Worm (Caenorhabditis elegans): ENCODE data around the gene T23F11.11.

Gene T23F11.11

ce11 chrIII:4671491-4671890 is at the start of gene T23F11.11:
Gene T23F11.11, minus strand, starts transcription at chrIII:4671591.
- TF ChIP-seq tbx-11 (GFP tag; IDR thresholded peaks at IDR 0.05) (no peak), flt-1 (GFP tag; IDR thresholded peaks at IDR 0.05) (no peak), aly-1 (tag; optimal IDR thresholded peaks at IDR 0.05) (no peak), ama-1 (optimal IDR thresholded peaks at IDR 0.05) (no peak), ceh-36 (tag; optimal IDR thresholded peaks at IDR 0.05) (no peak), hnd-1 (tag; optimal IDR thresholded peaks at IDR 0.05) (no peak), scrt-1 (GFP tag; IDR thresholded peaks at IDR 0.05) (no peak), pes-1 (GFP tag; IDR thresholded peaks at IDR 0.05) (no peak), F13C5.2 (tag; optimal IDR thresholded peaks at IDR 0.05) (no peak), tra-4 (tag; optimal IDR thresholded peaks at IDR 0.05) (no peak)

DNA sequence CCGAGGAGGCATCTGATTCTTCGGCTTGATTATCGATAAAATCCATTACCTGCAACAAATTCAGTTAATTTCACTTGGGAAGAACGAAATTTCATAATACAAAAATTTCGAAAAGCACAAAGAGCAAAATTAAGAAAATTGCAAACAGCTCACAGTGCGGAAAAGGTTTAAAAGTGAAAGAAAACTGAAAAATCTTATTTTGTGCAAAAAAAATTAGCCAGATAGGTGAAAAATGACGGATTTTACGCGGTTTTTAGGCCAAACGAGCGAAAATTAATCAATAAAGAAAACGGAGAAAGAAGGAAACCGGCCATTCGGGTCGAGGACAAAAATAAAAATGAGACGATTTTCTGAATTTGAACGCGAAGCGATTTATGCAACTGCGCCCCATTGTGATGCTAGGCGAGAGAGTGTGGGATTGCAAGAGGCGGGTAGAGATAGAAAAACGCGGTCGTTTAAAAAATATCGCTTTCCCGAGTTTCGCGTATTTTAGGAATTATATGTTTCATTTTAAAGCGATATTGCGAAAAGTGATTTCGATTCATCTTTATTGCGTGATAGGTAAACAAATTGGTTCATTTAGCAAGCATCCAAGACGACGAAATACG is 49.3 kb upstream of the T23F11.11 start, which contains the start of gene emb-5:
Gene emb-5 (minus strand): TSS at position 51 of the 608 bp plus-strand sequence.
- TF ChIP-seq B0310.2 (tag; optimal IDR thresholded peaks at IDR 0.05), result no peak
- no peak for TF ChIP-seq hmbx-1 (tag; optimal IDR thresholded peaks at IDR 0.05)
- no peak for TF ChIP-seq ceh-13 (GFP tag; optimal IDR thresholded peaks at IDR 0.05)
- TF ChIP-seq ets-7 (tag; optimal IDR thresholded peaks at IDR 0.05), result no peak
- no peak for TF ChIP-seq flt-1 (GFP tag; IDR thresholded peaks at IDR 0.05)
- TF ChIP-seq F13C5.2 (tag; optimal IDR thresholded peaks at IDR 0.05), result no peak
- no peak for TF ChIP-seq tbx-11 (GFP tag; IDR thresholded peaks at IDR 0.05)
- no peak for TF ChIP-seq tra-4 (tag; optimal IDR thresholded peaks at IDR 0.05)
- TF ChIP-seq hnd-1 (tag; optimal IDR thresholded peaks at IDR 0.05), result no peak
- no peak for TF ChIP-seq aly-1 (tag; optimal IDR thresholded peaks at IDR 0.05)
- TF ChIP-seq ama-1 (optimal IDR thresholded peaks at IDR 0.05), result no peak
- no peak for TF ChIP-seq ceh-36 (tag; optimal IDR thresholded peaks at IDR 0.05)

ce11 chrIII:4715088-4715487 is 43.7 kb upstream of the T23F11.11 start, which contains the start of gene him-18:
Gene him-18, minus strand, starts transcription at chrIII:4715188.
- TF ChIP-seq ama-1 (optimal IDR thresholded peaks at IDR 0.05) (no peak), flt-1 (GFP tag; IDR thresholded peaks at IDR 0.05) (no peak), aly-1 (tag; optimal IDR thresholded peaks at IDR 0.05) (no peak), hmbx-1 (tag; optimal IDR thresholded peaks at IDR 0.05) (no peak), B0310.2 (tag; optimal IDR thresholded peaks at IDR 0.05) (no peak), ets-7 (tag; optimal IDR thresholded peaks at IDR 0.05) (no peak)

DNA sequence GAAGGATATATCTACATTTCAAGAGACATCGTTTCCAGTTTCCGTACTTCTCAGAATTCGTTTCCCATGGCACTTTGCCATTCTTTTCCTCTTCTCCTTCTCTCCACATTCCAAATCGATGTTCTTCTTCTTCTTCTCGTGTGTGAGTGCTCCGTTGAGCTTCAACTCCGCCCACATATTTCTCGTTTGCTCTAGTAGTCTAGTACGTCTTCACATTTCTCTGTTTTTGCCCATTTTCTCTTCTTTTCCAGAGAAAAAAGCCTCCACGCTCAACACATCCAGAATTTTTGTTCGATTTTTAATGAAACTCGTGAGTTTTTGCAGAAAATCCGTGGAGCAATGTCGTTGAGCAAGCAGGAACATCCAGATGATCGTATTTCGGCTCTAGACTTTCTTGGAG is 37.5 kb upstream of the T23F11.11 start, which contains the start of gene T04A8.18:
Gene T04A8.18 (plus strand): TSS at position 301 of the 400 bp plus-strand sequence.
- no peak for TF ChIP-seq tra-4 (tag; optimal IDR thresholded peaks at IDR 0.05)
- TF ChIP-seq flt-1 (GFP tag; IDR thresholded peaks at IDR 0.05), result no peak
- TF ChIP-seq B0310.2 (tag; optimal IDR thresholded peaks at IDR 0.05), result no peak
- no peak for TF ChIP-seq hnd-1 (tag; optimal IDR thresholded peaks at IDR 0.05)
- TF ChIP-seq scrt-1 (GFP tag; IDR thresholded peaks at IDR 0.05), result no peak

DNA sequence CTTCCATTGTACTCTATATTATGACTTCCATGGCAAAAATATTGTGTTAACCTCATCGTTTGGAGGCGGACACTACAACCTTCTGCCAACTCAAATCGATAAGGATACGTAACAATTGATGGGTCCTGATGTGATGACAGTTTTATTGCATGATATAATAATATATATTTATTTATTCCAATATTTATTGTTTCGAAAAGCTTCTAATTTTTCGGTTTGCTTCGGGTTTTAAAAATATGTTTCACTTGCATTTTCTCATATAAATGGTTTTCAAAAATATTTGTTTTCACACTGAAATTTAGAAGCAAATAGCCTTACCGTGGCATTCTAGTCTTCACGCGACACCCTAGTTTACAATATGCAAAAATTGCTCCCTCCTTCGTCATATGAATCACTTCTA is 35.3 kb upstream of the T23F11.11 start, which contains the start of gene T04A8.13:
Gene T04A8.13 (plus strand): TSS at position 301 of the 400 bp plus-strand sequence.
- TF ChIP-seq B0310.2 (tag; optimal IDR thresholded peaks at IDR 0.05), result no peak
- no peak for TF ChIP-seq hmbx-1 (tag; optimal IDR thresholded peaks at IDR 0.05)
- no peak for TF ChIP-seq flt-1 (GFP tag; IDR thresholded peaks at IDR 0.05)
- TF ChIP-seq pes-1 (GFP tag; IDR thresholded peaks at IDR 0.05), result no peak
- TF ChIP-seq aly-1 (tag; optimal IDR thresholded peaks at IDR 0.05), result no peak
- TF ChIP-seq ets-7 (tag; optimal IDR thresholded peaks at IDR 0.05), result no peak
- TF ChIP-seq tbx-37 (GFP tag; conservative IDR thresholded peaks at IDR 0.05), result no peak
- no peak for TF ChIP-seq scrt-1 (GFP tag; IDR thresholded peaks at IDR 0.05)
- no peak for TF ChIP-seq tbx-11 (GFP tag; IDR thresholded peaks at IDR 0.05)
- TF ChIP-seq hnd-1 (tag; optimal IDR thresholded peaks at IDR 0.05), result no peak
- TF ChIP-seq tra-4 (tag; optimal IDR thresholded peaks at IDR 0.05), result no peak
- no peak for TF ChIP-seq ama-1 (optimal IDR thresholded peaks at IDR 0.05)
- no peak for TF ChIP-seq F13C5.2 (tag; optimal IDR thresholded peaks at IDR 0.05)
- TF ChIP-seq hmg-4 (GFP tag; optimal IDR thresholded peaks at IDR 0.05), result no peak
- no peak for TF ChIP-seq ceh-36 (tag; optimal IDR thresholded peaks at IDR 0.05)
- TF ChIP-seq ceh-13 (GFP tag; optimal IDR thresholded peaks at IDR 0.05), result no peak
- TF ChIP-seq sea-1 (GFP tag; conservative IDR thresholded peaks at IDR 0.05), result no peak

- TF ChIP-seq F13C5.2 (tag; optimal IDR thresholded peaks at IDR 0.05) (no peak), ets-7 (tag; optimal IDR thresholded peaks at IDR 0.05) (no peak), pes-1 (GFP tag; IDR thresholded peaks at IDR 0.05) (no peak), tra-4 (tag; optimal IDR thresholded peaks at IDR 0.05) (no peak), hmbx-1 (tag; optimal IDR thresholded peaks at IDR 0.05) (no peak), sea-1 (GFP tag; conservative IDR thresholded peaks at IDR 0.05) (no peak), flt-1 (GFP tag; IDR thresholded peaks at IDR 0.05) (no peak), hmg-4 (GFP tag; optimal IDR thresholded peaks at IDR 0.05) (no peak), aly-1 (tag; optimal IDR thresholded peaks at IDR 0.05) (no peak), hnd-1 (tag; optimal IDR thresholded peaks at IDR 0.05) (no peak), tbx-11 (GFP tag; IDR thresholded peaks at IDR 0.05) (no peak), B0310.2 (tag; optimal IDR thresholded peaks at IDR 0.05) (no peak), ceh-36 (tag; optimal IDR thresholded peaks at IDR 0.05) (no peak), tbx-37 (GFP tag; conservative IDR thresholded peaks at IDR 0.05) (no peak)
These were observed 33.8 kb upstream of the T23F11.11 start, which contains the start of gene pgap-2 for ce11 chrIII:4705207-4705606. Gene pgap-2, plus strand, starts transcription at chrIII:4705507.

- TF ChIP-seq ceh-13 (GFP tag; optimal IDR thresholded peaks at IDR 0.05) (no peak), tbx-37 (GFP tag; conservative IDR thresholded peaks at IDR 0.05) (no peak), sea-1 (GFP tag; conservative IDR thresholded peaks at IDR 0.05) (no peak), tra-4 (tag; optimal IDR thresholded peaks at IDR 0.05) (no peak), hmbx-1 (tag; optimal IDR thresholded peaks at IDR 0.05) (no peak)
These were observed 32.6 kb upstream of the T23F11.11 start, which contains the start of the genes clp-2 and mrpl-16 for ce11 chrIII:4703932-4704454. Gene clp-2, minus strand, starts transcription at chrIII:4704025. Gene mrpl-16, plus strand, starts transcription at chrIII:4704404.
